Fruit fly (Drosophila melanogaster) whole organism, embryonic: ENCODE data around the gene Svil.

Experiments
- CG10959 ChIP-seq: fragments of 200-800 bp; sonication (Bioruptor generic); IDR thresholded peaks from 2 replicates; pipeline ENCODE4 v1.3.6; 2022; ENCODE audit warnings: missing biosample characterization, missing genetic modification characterization
- CG11085 ChIP-seq: fragments of 200-800 bp; sonication (Bioruptor generic); IDR thresholded peaks from 2 replicates; pipeline ENCODE4 v1.3.6; 2022; ENCODE audit warnings: missing biosample characterization, missing genetic modification characterization
- CG11398 ChIP-seq: fragments of 200-800 bp; sonication (Bioruptor generic); optimal IDR thresholded peaks from 2 replicates; lab custom pipeline; 2016; ENCODE audit warnings: missing biosample characterization, missing genetic modification characterization
- CG12219 ChIP-seq: fragments of 200-800 bp; sonication (Bioruptor generic); optimal IDR thresholded peaks from 3 replicates; lab custom pipeline; 2018; ENCODE audit warnings: missing biosample characterization, mild to moderate bottlenecking, missing genetic modification characterization
- CG13287 ChIP-seq: fragments of 200-800 bp; sonication (Bioruptor generic); IDR thresholded peaks from 2 replicates; pipeline ENCODE4 v1.3.6; 2022; ENCODE audit warnings: missing biosample characterization, missing genetic modification characterization; ENCODE audit not compliant: partially characterized antibody
- CG14050 ChIP-seq: fragments of 200-800 bp; sonication (Bioruptor generic); IDR thresholded peaks from 3 replicates; pipeline ENCODE4 v1.3.6; 2022; ENCODE audit warnings: missing biosample characterization, missing genetic modification characterization
- CG14710 ChIP-seq: fragments of 200-800 bp; sonication (Bioruptor generic); optimal IDR thresholded peaks from 3 replicates; lab custom pipeline; 2019; ENCODE audit warnings: missing biosample characterization, mild to moderate bottlenecking, missing genetic modification characterization, moderate library complexity
- CG15514 ChIP-seq: fragments of 200-800 bp; sonication (Bioruptor generic); optimal IDR thresholded peaks from 3 replicates; lab custom pipeline; 2017; ENCODE audit warnings: missing biosample characterization, missing genetic modification characterization, mild to moderate bottlenecking, moderate library complexity, missing genetic modification reagents
- CG16815 ChIP-seq: fragments of 200-800 bp; sonication (Bioruptor generic); optimal IDR thresholded peaks from 3 replicates; lab custom pipeline; 2017; ENCODE audit warnings: missing biosample characterization, mild to moderate bottlenecking, missing genetic modification characterization
- CG17568 ChIP-seq: fragments of 200-800 bp; sonication (Bioruptor generic); optimal IDR thresholded peaks from 2 replicates; lab custom pipeline; 2018; ENCODE audit warnings: missing biosample characterization, mild to moderate bottlenecking, missing genetic modification characterization, moderate library complexity
- CG31388 ChIP-seq: fragments of 200-800 bp; sonication (Bioruptor generic); optimal IDR thresholded peaks from 2 replicates; lab custom pipeline; 2016; ENCODE audit warnings: missing biosample characterization, missing genetic modification characterization
- CG33213 ChIP-seq: fragments of 200-800 bp; sonication (Bioruptor generic); optimal IDR thresholded peaks from 3 replicates; lab custom pipeline; 2016; ENCODE audit warnings: missing biosample characterization, missing genetic modification characterization
- CG3407 ChIP-seq: fragments of 200-800 bp; sonication (Bioruptor generic); optimal IDR thresholded peaks from 2 replicates; lab custom pipeline; 2018; ENCODE audit warnings: missing biosample characterization, mild to moderate bottlenecking, missing genetic modification characterization
- CG3995 ChIP-seq: fragments of 200-800 bp; sonication (Bioruptor generic); optimal IDR thresholded peaks from 3 replicates; lab custom pipeline; 2016; ENCODE audit warnings: missing biosample characterization, missing genetic modification characterization
- CG4404 ChIP-seq: fragments of 200-800 bp; sonication (Bioruptor generic); IDR thresholded peaks from 2 replicates; pipeline ENCODE4 v1.3.6; 2022; ENCODE audit warnings: missing biosample characterization, missing genetic modification characterization
- CG4707 ChIP-seq: fragments of 200-800 bp; sonication (Bioruptor generic); optimal IDR thresholded peaks from 2 replicates; lab custom pipeline; 2018; ENCODE audit warnings: missing biosample characterization, mild to moderate bottlenecking, missing genetic modification characterization, moderate library complexity
- CG8281 ChIP-seq: fragments of 200-800 bp; sonication (Bioruptor generic); optimal IDR thresholded peaks from 2 replicates; lab custom pipeline; 2018; ENCODE audit warnings: missing biosample characterization, mild to moderate bottlenecking, missing genetic modification characterization, moderate library complexity
- CkIIα-i1 ChIP-seq: fragments of 200-800 bp; sonication (Bioruptor generic); IDR thresholded peaks from 2 replicates; pipeline ENCODE4 v1.3.6; 2022; ENCODE audit warnings: missing biosample characterization, missing genetic modification characterization
- Fer2 ChIP-seq: fragments of 200-800 bp; sonication (Bioruptor generic); optimal IDR thresholded peaks from 2 replicates; lab custom pipeline; 2018; ENCODE audit warnings: missing biosample characterization, mild to moderate bottlenecking, missing genetic modification characterization, moderate library complexity
- HLH3B ChIP-seq: fragments of 200-800 bp; sonication (Bioruptor generic); IDR thresholded peaks from 2 replicates; pipeline ENCODE4 v1.3.6; 2022; ENCODE audit warnings: missing biosample characterization, missing genetic modification characterization
- Hmx ChIP-seq: fragments of 200-800 bp; sonication (Bioruptor generic); optimal IDR thresholded peaks from 2 replicates; lab custom pipeline; 2016; ENCODE audit warnings: missing biosample characterization, missing genetic modification characterization
- Nf-YC ChIP-seq: fragments of 200-800 bp; optimal IDR thresholded peaks from 3 replicates; lab custom pipeline; 2019; ENCODE audit warnings: missing biosample characterization, mild to moderate bottlenecking, missing genetic modification characterization, moderate library complexity
- Oaz ChIP-seq: fragments of 200-800 bp; sonication (Bioruptor generic); IDR thresholded peaks from 2 replicates; pipeline ENCODE4 v1.3.6; 2022; ENCODE audit warnings: missing biosample characterization, missing genetic modification characterization
- Optix ChIP-seq: fragments of 200-800 bp; sonication (Bioruptor generic); IDR thresholded peaks from 3 replicates; pipeline ENCODE4 v1.3.6; 2022; ENCODE audit warnings: missing biosample characterization, missing genetic modification characterization
- Sox100B ChIP-seq: fragments of 200-800 bp; sonication (Bioruptor generic); optimal IDR thresholded peaks from 3 replicates; lab custom pipeline; 2018; ENCODE audit warnings: missing biosample characterization, mild to moderate bottlenecking, missing genetic modification characterization
- Spps ChIP-seq: fragments of 200-800 bp; sonication (Bioruptor generic); optimal IDR thresholded peaks from 2 replicates; lab custom pipeline; 2018; ENCODE audit warnings: missing biosample characterization, mild to moderate bottlenecking, missing genetic modification characterization
- Sry-β ChIP-seq: fragments of 200-800 bp; sonication (Bioruptor generic); optimal IDR thresholded peaks from 2 replicates; lab custom pipeline; 2018; ENCODE audit warnings: missing biosample characterization, mild to moderate bottlenecking, missing genetic modification characterization, moderate library complexity
- az2 ChIP-seq: fragments of 200-800 bp; sonication (Bioruptor generic); optimal IDR thresholded peaks from 3 replicates; lab custom pipeline; 2016; ENCODE audit warnings: missing biosample characterization, missing genetic modification characterization
- bab2 ChIP-seq: fragments of 200-800 bp; sonication (Bioruptor generic); optimal IDR thresholded peaks from 2 replicates; lab custom pipeline; 2016; ENCODE audit warnings: missing biosample characterization, missing genetic modification characterization
- cad ChIP-seq: fragments of >200 bp; optimal IDR thresholded peaks from 2 replicates; lab custom pipeline; 2017; ENCODE audit warnings: missing biosample characterization, missing genetic modification characterization
- cato ChIP-seq: fragments of 200-800 bp; sonication (Bioruptor generic); optimal IDR thresholded peaks from 2 replicates; lab custom pipeline; 2016; ENCODE audit warnings: missing biosample characterization, missing genetic modification characterization, borderline replicate concordance
- chn ChIP-seq: fragments of 200-800 bp; sonication (Bioruptor generic); optimal IDR thresholded peaks from 2 replicates; lab custom pipeline; 2016; ENCODE audit warnings: missing biosample characterization, missing genetic modification characterization
- dati ChIP-seq: fragments of 200-800 bp; sonication (Bioruptor generic); IDR thresholded peaks from 2 replicates; pipeline ENCODE4 v1.3.6; 2022; ENCODE audit warnings: missing biosample characterization, missing genetic modification characterization
- fd64A ChIP-seq: fragments of 200-800 bp; sonication (Bioruptor generic); optimal IDR thresholded peaks from 3 replicates; lab custom pipeline; 2018; ENCODE audit warnings: missing biosample characterization, mild to moderate bottlenecking, missing genetic modification characterization
- fru ChIP-seq: fragments of >200 bp; optimal IDR thresholded peaks from 2 replicates; lab custom pipeline; 2017
- gcm2 ChIP-seq: fragments of 200-800 bp; sonication (Bioruptor generic); optimal IDR thresholded peaks from 2 replicates; lab custom pipeline; 2016; ENCODE audit warnings: missing biosample characterization, missing genetic modification characterization
- lbe ChIP-seq: fragments of 200-800 bp; sonication (Bioruptor generic); optimal IDR thresholded peaks from 2 replicates; lab custom pipeline; 2016; ENCODE audit warnings: missing biosample characterization, mild to moderate bottlenecking, missing genetic modification characterization
- nau ChIP-seq: fragments of 200-800 bp; sonication (Bioruptor generic); optimal IDR thresholded peaks from 3 replicates; lab custom pipeline; 2017; ENCODE audit warnings: missing biosample characterization, mild to moderate bottlenecking, missing genetic modification characterization, missing genetic modification reagents
- nerfin-1 ChIP-seq: fragments of 200-800 bp; sonication (Bioruptor generic); optimal IDR thresholded peaks from 3 replicates; lab custom pipeline; 2019; ENCODE audit warnings: missing biosample characterization, mild to moderate bottlenecking, missing genetic modification characterization, moderate library complexity
- oc ChIP-seq: fragments of 200-800 bp; sonication (Bioruptor generic); optimal IDR thresholded peaks from 2 replicates; lab custom pipeline; 2018; ENCODE audit warnings: missing biosample characterization, mild to moderate bottlenecking, missing genetic modification characterization, moderate library complexity
- p53 ChIP-seq: fragments of 200-800 bp; sonication (Bioruptor generic); optimal IDR thresholded peaks from 2 replicates; lab custom pipeline; 2016; ENCODE audit warnings: missing biosample characterization, missing genetic modification characterization
- pzg ChIP-seq: fragments of 200-800 bp; sonication (Bioruptor generic); optimal IDR thresholded peaks from 3 replicates; lab custom pipeline; 2018; ENCODE audit warnings: missing biosample characterization, mild to moderate bottlenecking, missing genetic modification characterization, moderate library complexity
- scrt ChIP-seq: fragments of 200-800 bp; sonication (Bioruptor generic); optimal IDR thresholded peaks from 2 replicates; lab custom pipeline; 2018; ENCODE audit warnings: missing biosample characterization, mild to moderate bottlenecking, missing genetic modification characterization, moderate library complexity
- so ChIP-seq: fragments of 200-800 bp; sonication (Bioruptor generic); IDR thresholded peaks from 3 replicates; pipeline ENCODE4 v1.3.6; 2022; ENCODE audit warnings: missing biosample characterization, missing genetic modification characterization
- sob ChIP-seq: fragments of 200-800 bp; sonication (Bioruptor generic); IDR thresholded peaks from 2 replicates; pipeline ENCODE4 v1.3.6; 2022; ENCODE audit warnings: missing biosample characterization, missing genetic modification characterization
- sug ChIP-seq: fragments of 200-800 bp; optimal IDR thresholded peaks from 2 replicates; lab custom pipeline; 2019; ENCODE audit warnings: missing biosample characterization, mild to moderate bottlenecking, missing genetic modification characterization, moderate library complexity
- tll ChIP-seq, 2 experiments: fragments of 200-800 bp in 1 of 2; fragments of >200 bp in 1 of 2; sonication (Bioruptor generic) in 1 of 2; optimal IDR thresholded peaks; 2 replicates each; lab custom pipeline; 2017 to 2019; ENCODE audit warnings: missing biosample characterization in 2 of 2, missing genetic modification characterization in 2 of 2, mild to moderate bottlenecking in 1 of 2, moderate library complexity in 1 of 2
- vfl ChIP-seq: fragments of 200-800 bp; sonication (Bioruptor generic); optimal IDR thresholded peaks from 2 replicates; lab custom pipeline; 2016; ENCODE audit warnings: missing biosample characterization, missing genetic modification characterization
- yki ChIP-seq: fragments of >200 bp; optimal IDR thresholded peaks from 3 replicates; lab custom pipeline; 2018

The Svil gene

DNA sequence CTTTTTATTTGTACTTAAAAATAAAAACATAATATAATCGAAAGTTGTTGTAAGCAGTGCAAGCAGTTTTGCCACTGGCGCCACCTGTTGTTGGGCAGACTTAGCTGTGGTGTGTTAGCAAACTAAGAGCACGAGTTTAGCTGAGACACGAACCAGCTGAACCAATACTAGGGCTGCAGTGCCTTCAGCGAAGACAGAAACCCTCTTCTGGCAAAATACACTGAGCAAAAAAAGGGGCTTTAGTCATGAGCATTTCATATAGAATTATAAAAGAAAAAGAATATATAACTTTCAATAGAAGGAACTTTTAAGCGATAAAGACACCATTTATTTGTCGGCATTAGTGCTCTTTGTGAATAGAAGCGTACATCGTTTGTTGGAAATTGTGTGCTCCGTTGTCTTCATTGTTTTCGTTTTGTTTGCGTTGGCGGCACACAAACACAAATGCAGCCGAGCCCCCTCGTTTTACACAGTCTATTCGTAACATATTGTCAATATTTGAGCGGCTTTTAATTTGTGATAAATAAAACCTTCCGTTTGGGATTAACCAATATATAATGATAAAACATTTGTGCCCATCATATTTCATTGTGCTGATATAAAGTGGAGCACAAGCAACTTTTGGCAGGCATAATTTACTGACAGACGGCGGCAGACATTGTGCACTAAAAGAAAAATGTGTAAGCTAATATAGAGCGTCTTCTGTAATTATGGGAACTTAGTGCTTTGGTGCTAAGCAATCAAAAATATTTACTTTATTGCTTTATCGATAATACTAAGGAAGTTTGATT, 154.1 kb downstream of the Svil start (continued):
- TF ChIP-seq nau (GFP tag; lab: Kevin White, UChicago) (peak; percentile 56), CG33213 (peak; percentile 80), bab2 (peak; percentile 41), Fer2 (tag; lab: Kevin White, UChicago) (no peak), HLH3B (GFP tag; lab: Robert Waterston, UW) (peak; percentile 79), vfl (peak; percentile 16), fd64A (GFP tag; lab: Kevin White, UChicago) (peak; percentile 59), CG14710 (peak; percentile 65), pzg (GFP tag; lab: Kevin White, UChicago) (peak; percentile 44), CG4404 (GFP tag; lab: Robert Waterston, UW) (peak; percentile 45; the same call in 1 of the 2 replicates), CG31388 (GFP tag; lab: Kevin White, UChicago) (peak; percentile 44), Nf-YC (tag; lab: Kevin White, UChicago) (peak; percentile 45), cad (GFP tag; lab: Kevin White, UChicago) (no peak), yki (no peak), scrt (GFP tag; lab: Kevin White, UChicago) (peak; percentile 42), CG8281 (peak; percentile 95), gcm2 (GFP tag; lab: Kevin White, UChicago) (peak; percentile 75), dati (GFP tag; lab: Robert Waterston, UW) (peak; percentile 25; the same call in 1 of the 2 replicates), cato (GFP tag; lab: Kevin White, UChicago) (no peak), CG16815 (GFP tag; lab: Kevin White, UChicago) (peak; percentile 54), CG3995 (GFP tag; lab: Kevin White, UChicago) (peak; percentile 16), CkIIα-i1 (peak; percentile 48; the same call in 1 of the 2 replicates), CG15514 (GFP tag; lab: Kevin White, UChicago) (peak; percentile 78), CG11085 (GFP tag; lab: Robert Waterston, UW) (peak; percentile 56), Sry-β (GFP tag; lab: Kevin White, UChicago) (no peak), tll (GFP tag; optimal IDR thresholded peaks at IDR 0.05; lab: Kevin White, UChicago) (no peak), CG10959 (GFP tag; lab: Robert Waterston, UW) (no peak; the same call in none of the 2 replicates), p53 (GFP tag; lab: Kevin White, UChicago) (peak; percentile 35), CG11398 (GFP tag; lab: Kevin White, UChicago) (peak; percentile 37), az2 (GFP tag; lab: Kevin White, UChicago) (peak; percentile 75), lbe (GFP tag; lab: Kevin White, UChicago) (peak; percentile 65), CG14050 (GFP tag; lab: Robert Waterston, UW) (peak; percentile 51; the same call in 2 of the 3 replicates), CG12219 (GFP tag; lab: Kevin White, UChicago) (peak; percentile 69), sug (tag; lab: Kevin White, UChicago) (peak; percentile 52), fru (lab: Kevin White, UChicago) (no peak), oc (tag; lab: Kevin White, UChicago) (peak; percentile 73), Oaz (GFP tag; lab: Robert Waterston, UW) (peak; percentile 47), CG4707 (GFP tag; lab: Kevin White, UChicago) (peak; percentile 74), Sox100B (GFP tag; lab: Kevin White, UChicago) (peak; percentile 71), CG13287 (GFP tag; lab: Robert Waterston, UW) (no peak; the same call in 1 of the 2 replicates), nerfin-1 (tag; lab: Kevin White, UChicago) (peak; percentile 77), Optix (GFP tag; lab: Robert Waterston, UW) (peak; percentile 60; the same call in 2 of the 3 replicates), sob (GFP tag; lab: Robert Waterston, UW) (peak; percentile 83), so (GFP tag; lab: Robert Waterston, UW) (peak; percentile 79), CG3407 (GFP tag; lab: Kevin White, UChicago) (peak; percentile 71), Hmx (no peak), chn (GFP tag; lab: Kevin White, UChicago) (peak; percentile 80), CG17568 (GFP tag; lab: Kevin White, UChicago) (peak; percentile 89), Spps (tag; lab: Kevin White, UChicago) (peak; percentile 6)
